Worm (Caenorhabditis elegans) whole organism, L3 larva: ENCODE results near the gene ZC376.8.

ENCODE experiments used
- R02D3.7 ChIP-seq: fragments of 150-350 bp; optimal IDR thresholded peaks from 2 replicates; lab custom pipeline; 2014; ENCODE audit warnings: missing biosample characterization, missing genetic modification characterization
- ZK546.5 ChIP-seq: sonication (generic microtip); optimal IDR thresholded peaks from 2 replicates; lab custom pipeline; 2017; ENCODE audit warnings: missing biosample characterization, missing genetic modification characterization
- aly-2 ChIP-seq: fragments of 150-350 bp; optimal IDR thresholded peaks from 2 replicates; lab custom pipeline; 2014; ENCODE audit warnings: missing biosample characterization, missing genetic modification characterization
- ama-1 ChIP-seq: fragments of 150-350 bp; optimal IDR thresholded peaks from 2 replicates; lab custom pipeline; 2018
- ceh-16 ChIP-seq: sonication (generic microtip); optimal IDR thresholded peaks from 2 replicates; lab custom pipeline; 2017; ENCODE audit warnings: missing biosample characterization, missing genetic modification characterization
- ceh-28 ChIP-seq: fragments of 150-350 bp; optimal IDR thresholded peaks from 2 replicates; lab custom pipeline; 2014; ENCODE audit warnings: missing biosample characterization, missing genetic modification reagents, missing genetic modification characterization
- ceh-82 ChIP-seq: fragments of 150-350 bp; optimal IDR thresholded peaks from 2 replicates; lab custom pipeline; 2014; ENCODE audit warnings: missing biosample characterization, missing genetic modification characterization
- ceh-9 ChIP-seq: sonication (generic microtip); optimal IDR thresholded peaks from 2 replicates; lab custom pipeline; 2018; ENCODE audit warnings: missing biosample characterization, missing genetic modification characterization
- daf-12 ChIP-seq: fragments of 150-350 bp; optimal IDR thresholded peaks from 2 replicates; lab custom pipeline; 2014; ENCODE audit warnings: missing biosample characterization, missing genetic modification reagents, missing genetic modification characterization
- egl-27 ChIP-seq: sonication (generic microtip); optimal IDR thresholded peaks from 4 replicates; lab custom pipeline; 2017; ENCODE audit warnings: missing biosample characterization, missing genetic modification reagents, missing genetic modification characterization
- egl-5 ChIP-seq: fragments of 150-350 bp; optimal IDR thresholded peaks from 2 replicates; lab custom pipeline; 2017; ENCODE audit warnings: missing biosample characterization, missing genetic modification reagents, missing genetic modification characterization, inconsistent platforms
- elt-1 ChIP-seq: fragments of 150-350 bp; optimal IDR thresholded peaks from 2 replicates; lab custom pipeline; 2014; ENCODE audit warnings: missing biosample characterization, missing genetic modification characterization
- elt-2 ChIP-seq: sonication (generic microtip); optimal IDR thresholded peaks from 2 replicates; lab custom pipeline; 2016; ENCODE audit warnings: missing genetic modification reagents, mild to moderate bottlenecking, missing genetic modification characterization, missing compliant biosample characterization
- elt-3 ChIP-seq, 3 experiments: fragments of 150-350 bp in 1 of 3; sonication (generic microtip) in 2 of 3; optimal IDR thresholded peaks; 2 replicates in 2 of 3; 4 replicates in 1 of 3; lab custom pipeline; 2014 to 2017; ENCODE audit warnings: missing biosample characterization in 3 of 3, missing genetic modification characterization in 3 of 3
- eor-1 ChIP-seq, 2 experiments: fragments of 150-350 bp; optimal IDR thresholded peaks; 2 replicates each; lab custom pipeline; 2014 to 2018; ENCODE audit warnings: missing biosample characterization in 2 of 2, missing genetic modification characterization in 2 of 2
- fkh-10 ChIP-seq: sonication (generic microtip); optimal IDR thresholded peaks from 2 replicates; lab custom pipeline; 2017; ENCODE audit warnings: missing biosample characterization, missing genetic modification reagents, missing genetic modification characterization
- fkh-2 ChIP-seq: fragments of 150-350 bp; optimal IDR thresholded peaks from 2 replicates; lab custom pipeline; 2014; ENCODE audit warnings: missing biosample characterization, missing genetic modification reagents, missing genetic modification characterization
- hmg-11 ChIP-seq: sonication (generic microtip); optimal IDR thresholded peaks from 2 replicates; lab custom pipeline; 2016; ENCODE audit warnings: missing genetic modification characterization, missing compliant biosample characterization
- jun-1 ChIP-seq: fragments of 150-350 bp; optimal IDR thresholded peaks from 2 replicates; lab custom pipeline; 2014; ENCODE audit warnings: missing biosample characterization, missing genetic modification reagents, missing genetic modification characterization
- lin-15B ChIP-seq: fragments of 150-350 bp; optimal IDR thresholded peaks from 2 replicates; lab custom pipeline; 2014; ENCODE audit warnings: missing biosample characterization, missing genetic modification characterization
- lin-39 ChIP-seq: fragments of 150-350 bp; optimal IDR thresholded peaks from 2 replicates; lab custom pipeline; 2018; ENCODE audit warnings: missing biosample characterization, missing genetic modification reagents, missing genetic modification characterization
- lsy-12 ChIP-seq: sonication (generic microtip); optimal IDR thresholded peaks from 2 replicates; lab custom pipeline; 2016; ENCODE audit warnings: mild to moderate bottlenecking, missing genetic modification characterization, missing compliant biosample characterization
- mdl-1 ChIP-seq: fragments of 150-350 bp; optimal IDR thresholded peaks from 2 replicates; lab custom pipeline; 2014; ENCODE audit warnings: missing biosample characterization, missing genetic modification characterization
- mml-1 ChIP-seq: fragments of 150-350 bp; sonication (generic microtip); optimal IDR thresholded peaks from 3 replicates; lab custom pipeline; 2014; ENCODE audit warnings: missing biosample characterization, missing genetic modification characterization
- nfya-1 ChIP-seq: sonication (generic microtip); optimal IDR thresholded peaks from 2 replicates; lab custom pipeline; 2017; ENCODE audit warnings: missing genetic modification characterization, mild to moderate bottlenecking, missing compliant biosample characterization, antibody characterized with exemption, moderate library complexity; ENCODE audit not compliant: insufficient read depth
- nhr-11 ChIP-seq: fragments of 150-350 bp; optimal IDR thresholded peaks from 2 replicates; lab custom pipeline; 2014; ENCODE audit warnings: missing biosample characterization, missing genetic modification characterization
- nhr-23 ChIP-seq: fragments of 150-350 bp; optimal IDR thresholded peaks from 2 replicates; lab custom pipeline; 2014; ENCODE audit warnings: missing biosample characterization, missing genetic modification reagents, missing genetic modification characterization
- nhr-237 ChIP-seq: fragments of 150-350 bp; optimal IDR thresholded peaks from 2 replicates; lab custom pipeline; 2014; ENCODE audit warnings: missing biosample characterization, missing genetic modification characterization
- nhr-25 ChIP-seq: sonication (generic microtip); optimal IDR thresholded peaks from 2 replicates; lab custom pipeline; 2017; ENCODE audit warnings: missing biosample characterization, missing genetic modification characterization
- nhr-28 ChIP-seq: fragments of 150-350 bp; optimal IDR thresholded peaks from 2 replicates; lab custom pipeline; 2014; ENCODE audit warnings: missing biosample characterization, missing genetic modification characterization
- nhr-43 ChIP-seq: sonication (generic microtip); optimal IDR thresholded peaks from 2 replicates; lab custom pipeline; 2016; ENCODE audit warnings: mild to moderate bottlenecking, missing genetic modification characterization, missing compliant biosample characterization; ENCODE audit not compliant: poor library complexity, severe bottlenecking
- nhr-67 ChIP-seq: fragments of 150-350 bp; optimal IDR thresholded peaks from 2 replicates; lab custom pipeline; 2014; ENCODE audit warnings: missing biosample characterization, missing genetic modification characterization
- nhr-76 ChIP-seq: fragments of 150-350 bp; sonication (generic microtip); optimal IDR thresholded peaks from 5 replicates; lab custom pipeline; 2014; ENCODE audit warnings: missing biosample characterization, missing genetic modification characterization
- nhr-77 ChIP-seq: fragments of 150-350 bp; optimal IDR thresholded peaks from 2 replicates; lab custom pipeline; 2014; ENCODE audit warnings: missing biosample characterization, missing genetic modification characterization
- pha-4 ChIP-seq: fragments of 150-350 bp; optimal IDR thresholded peaks from 2 replicates; lab custom pipeline; 2014; ENCODE audit warnings: missing biosample characterization, missing genetic modification reagents, missing genetic modification characterization
- pqm-1 ChIP-seq: fragments of 150-350 bp; optimal IDR thresholded peaks from 2 replicates; lab custom pipeline; 2017; ENCODE audit warnings: missing biosample characterization, missing genetic modification characterization, inconsistent platforms
- sea-2 ChIP-seq: fragments of 150-350 bp; sonication (generic microtip); optimal IDR thresholded peaks from 4 replicates; lab custom pipeline; 2014; ENCODE audit warnings: missing biosample characterization, missing genetic modification reagents, missing genetic modification characterization
- skn-1 ChIP-seq: fragments of 150-350 bp; optimal IDR thresholded peaks from 2 replicates; lab custom pipeline; 2014; ENCODE audit warnings: missing biosample characterization, missing genetic modification characterization
- snpc-4 ChIP-seq: fragments of 150-350 bp; optimal IDR thresholded peaks from 2 replicates; lab custom pipeline; 2014; ENCODE audit warnings: missing biosample characterization, missing genetic modification characterization
- tbx-2 ChIP-seq: sonication (generic microtip); optimal IDR thresholded peaks from 2 replicates; lab custom pipeline; 2016; ENCODE audit warnings: mild to moderate bottlenecking, missing genetic modification characterization, missing compliant biosample characterization
- unc-39 ChIP-seq: sonication (generic microtip); optimal IDR thresholded peaks from 4 replicates; lab custom pipeline; 2017; ENCODE audit warnings: missing biosample characterization, missing genetic modification characterization
- unc-62 ChIP-seq: fragments of 150-350 bp; sonication (generic microtip); optimal IDR thresholded peaks from 4 replicates; lab custom pipeline; 2014; ENCODE audit warnings: missing biosample characterization, missing genetic modification reagents, missing genetic modification characterization
- zag-1 ChIP-seq: fragments of 150-350 bp; optimal IDR thresholded peaks from 2 replicates; lab custom pipeline; 2014; ENCODE audit warnings: missing biosample characterization, missing genetic modification characterization
- ztf-11 ChIP-seq: fragments of 150-350 bp; optimal IDR thresholded peaks from 2 replicates; lab custom pipeline; 2014; ENCODE audit warnings: missing biosample characterization, missing genetic modification characterization
- ztf-4 ChIP-seq: fragments of 150-350 bp; optimal IDR thresholded peaks from 2 replicates; lab custom pipeline; 2014; ENCODE audit warnings: missing biosample characterization, missing genetic modification characterization

Gene ZC376.8

ce11 chrV:14194514-14194913 lies 14.5 kb downstream of the ZC376.8 start:
- TF ChIP-seq lin-15B (tag; lab: Kevin White, UChicago) (no peak), pqm-1 (no peak), ama-1 (lab: Kevin White, UChicago) (peak; percentile 40), nfya-1 (tag; lab: Kevin White, UChicago) (no peak)

ce11 chrV:14197651-14198050 lies 17.6 kb downstream of the ZC376.8 start:
- TF ChIP-seq tbx-2 (tag; lab: Kevin White, UChicago) (no peak), egl-5 (tag; lab: Kevin White, UChicago) (no peak), elt-2 (tag; lab: Kevin White, UChicago) (peak; percentile 30), elt-3 (tag; optimal IDR thresholded peaks at IDR 0.05; lab: Kevin White, UChicago) (no peak), nhr-237 (tag; lab: Kevin White, UChicago) (no peak), nhr-11 (tag; lab: Kevin White, UChicago) (no peak), pha-4 (no peak), R02D3.7 (tag; lab: Kevin White, UChicago) (peak; percentile 16), ama-1 (lab: Kevin White, UChicago) (peak; percentile 58), lin-39 (tag; lab: Kevin White, UChicago) (no peak), nfya-1 (tag; lab: Kevin White, UChicago) (peak; percentile 40), lsy-12 (tag; lab: Kevin White, UChicago) (peak; percentile 10), nhr-43 (tag; lab: Kevin White, UChicago) (peak; percentile 77), fkh-2 (tag; lab: Kevin White, UChicago) (no peak), nhr-25 (tag; lab: Kevin White, UChicago) (peak; percentile 57), ceh-28 (tag; lab: Kevin White, UChicago) (no peak), lin-15B (tag; lab: Kevin White, UChicago) (peak; percentile 14), nhr-76 (tag; lab: Kevin White, UChicago) (no peak), ztf-4 (tag; lab: Kevin White, UChicago) (peak; percentile 9)
- TF ChIP-seq, all 47 proteins: peak for 9

- TF ChIP-seq fkh-10 (GFP tag; lab: Kevin White, UChicago) (peak; percentile 11), sea-2 (peak; percentile 83), eor-1 (tag; optimal IDR thresholded peaks at IDR 0.05; lab: Kevin White, UChicago) (peak in 1 of 2 experiments; percentile 27), mdl-1 (tag; lab: Kevin White, UChicago) (peak; percentile 58), ceh-28 (tag; lab: Kevin White, UChicago) (peak; percentile 87), hmg-11 (tag; lab: Kevin White, UChicago) (peak; percentile 83), unc-39 (no peak), ztf-4 (tag; lab: Kevin White, UChicago) (peak; percentile 17), unc-62 (GFP tag; lab: Kevin White, UChicago) (peak; percentile 92), jun-1 (tag; lab: Kevin White, UChicago) (peak; percentile 93), nhr-67 (tag; lab: Kevin White, UChicago) (no peak), ZK546.5 (tag; lab: Kevin White, UChicago) (no peak), aly-2 (tag; lab: Kevin White, UChicago) (no peak), nfya-1 (tag; lab: Kevin White, UChicago) (peak; percentile 93), lin-39 (tag; lab: Kevin White, UChicago) (peak; percentile 95), R02D3.7 (tag; lab: Kevin White, UChicago) (peak; percentile 79), nhr-237 (tag; lab: Kevin White, UChicago) (no peak), ceh-9 (tag; lab: Kevin White, UChicago) (no peak), tbx-2 (tag; lab: Kevin White, UChicago) (peak; percentile 67), nhr-23 (tag; lab: Kevin White, UChicago) (peak; percentile 82), pqm-1 (peak; percentile 81), snpc-4 (tag; lab: Kevin White, UChicago) (peak; percentile 67), nhr-77 (tag; lab: Kevin White, UChicago) (no peak), elt-2 (tag; lab: Kevin White, UChicago) (peak; percentile 85), fkh-2 (tag; lab: Kevin White, UChicago) (peak; percentile 76), lin-15B (tag; lab: Kevin White, UChicago) (peak; percentile 83), nhr-28 (tag; lab: Kevin White, UChicago) (no peak), pha-4 (peak; percentile 96), skn-1 (peak; percentile 92), egl-27 (tag; lab: Kevin White, UChicago) (peak; percentile 11), elt-1 (tag; lab: Kevin White, UChicago) (peak; percentile 40), ceh-82 (peak; percentile 49), egl-5 (tag; lab: Kevin White, UChicago) (peak; percentile 87), nhr-76 (tag; lab: Kevin White, UChicago) (no peak), ama-1 (lab: Kevin White, UChicago) (no peak), daf-12 (tag; lab: Kevin White, UChicago) (no peak), mml-1 (tag; lab: Kevin White, UChicago) (no peak), ceh-16 (tag; lab: Kevin White, UChicago) (no peak), ztf-11 (tag; lab: Kevin White, UChicago) (no peak), zag-1 (tag; lab: Kevin White, UChicago) (no peak), nhr-11 (tag; lab: Kevin White, UChicago) (peak; percentile 91), nhr-43 (tag; lab: Kevin White, UChicago) (peak; percentile 78), elt-3 (tag; optimal IDR thresholded peaks at IDR 0.05; lab: Kevin White, UChicago) (peak in 2 of 3 experiments; percentile 81 to 84), nhr-25 (tag; lab: Kevin White, UChicago) (peak; percentile 91)
Observed at ce11 chrV:14200086-14200485, 20.0 kb downstream of the ZC376.8 start.
